Fruit fly (Drosophila melanogaster) whole organism, embryonic: ENCODE measurements around the gene Ac76E.

Source experiments
- Awh ChIP-seq: fragments of 200-800 bp; sonication (Bioruptor generic); IDR thresholded peaks from 2 replicates; pipeline ENCODE4, ENCODE4 v1.3.6; 2022; ENCODE audit warnings: missing biosample characterization, missing genetic modification characterization
- CG10147 ChIP-seq: fragments of 200-800 bp; sonication (Bioruptor generic); optimal IDR thresholded peaks from 2 replicates; lab custom pipeline; 2019; ENCODE audit warnings: missing biosample characterization, mild to moderate bottlenecking, missing genetic modification characterization, moderate library complexity
- CG1024 ChIP-seq: fragments of 200-800 bp; sonication (Bioruptor generic); IDR thresholded peaks from 2 replicates; pipeline ENCODE4 v1.3.6; 2022; ENCODE audit warnings: missing biosample characterization, missing genetic modification characterization
- CG10274 ChIP-seq: fragments of 200-800 bp; sonication (Bioruptor generic); optimal IDR thresholded peaks from 3 replicates; lab custom pipeline; 2017; ENCODE audit warnings: missing biosample characterization, mild to moderate bottlenecking, missing genetic modification characterization
- CG10565 ChIP-seq: fragments of 200-800 bp; sonication (Bioruptor generic); optimal IDR thresholded peaks from 3 replicates; lab custom pipeline; 2016; ENCODE audit warnings: missing biosample characterization, mild to moderate bottlenecking, missing genetic modification characterization
- CG10654 ChIP-seq: fragments of 200-800 bp; sonication (Bioruptor generic); optimal IDR thresholded peaks from 2 replicates; lab custom pipeline; 2016; ENCODE audit warnings: missing biosample characterization, missing genetic modification characterization
- CG10979 ChIP-seq: fragments of 200-800 bp; sonication (Bioruptor generic); optimal IDR thresholded peaks from 2 replicates; lab custom pipeline; 2018; ENCODE audit warnings: missing biosample characterization, mild to moderate bottlenecking, missing genetic modification characterization, moderate library complexity
- CG12299 ChIP-seq: fragments of 200-800 bp; sonication (Bioruptor generic); optimal IDR thresholded peaks from 2 replicates; lab custom pipeline; 2018; ENCODE audit warnings: missing biosample characterization, mild to moderate bottlenecking, missing genetic modification characterization
- CG12391 ChIP-seq: fragments of 200-800 bp; sonication (Bioruptor generic); optimal IDR thresholded peaks from 3 replicates; lab custom pipeline; 2018; ENCODE audit warnings: missing biosample characterization, mild to moderate bottlenecking, missing genetic modification characterization, moderate library complexity
- CG14441 ChIP-seq: fragments of 200-800 bp; sonication (Bioruptor generic); IDR thresholded peaks from 2 replicates; pipeline ENCODE4 v1.3.6; 2022; ENCODE audit warnings: missing biosample characterization, missing genetic modification characterization
- CG15601 ChIP-seq: fragments of 200-800 bp; sonication (Bioruptor generic); optimal IDR thresholded peaks from 3 replicates; lab custom pipeline; 2019; ENCODE audit warnings: missing biosample characterization, mild to moderate bottlenecking, missing genetic modification characterization, moderate library complexity
- CG17328 ChIP-seq: fragments of 200-800 bp; sonication (Bioruptor generic); IDR thresholded peaks from 2 replicates; pipeline ENCODE4 v1.3.6; 2022; ENCODE audit warnings: missing biosample characterization, missing genetic modification characterization
- CG17385 ChIP-seq: fragments of 200-800 bp; sonication (Bioruptor generic); optimal IDR thresholded peaks from 3 replicates; lab custom pipeline; 2018; ENCODE audit warnings: missing biosample characterization, mild to moderate bottlenecking, missing genetic modification characterization
- CG18599 ChIP-seq: fragments of 200-800 bp; sonication (Bioruptor generic); optimal IDR thresholded peaks from 3 replicates; lab custom pipeline; 2017; ENCODE audit warnings: missing biosample characterization, missing genetic modification characterization, mild to moderate bottlenecking, moderate library complexity, missing genetic modification reagents
- CG18764 ChIP-seq: fragments of 200-800 bp; sonication (Bioruptor generic); optimal IDR thresholded peaks from 3 replicates; lab custom pipeline; 2016; ENCODE audit warnings: missing biosample characterization, missing genetic modification characterization
- CG3838 ChIP-seq: fragments of 200-800 bp; sonication (Bioruptor generic); optimal IDR thresholded peaks from 3 replicates; lab custom pipeline; 2016; ENCODE audit warnings: missing biosample characterization, missing genetic modification characterization
- CG4360 ChIP-seq: fragments of 200-800 bp; sonication (Bioruptor generic); IDR thresholded peaks from 2 replicates; pipeline ENCODE4 v1.3.6; 2022; ENCODE audit warnings: missing biosample characterization, missing genetic modification characterization
- CG7928 ChIP-seq: fragments of 200-800 bp; sonication (Bioruptor generic); optimal IDR thresholded peaks from 2 replicates; lab custom pipeline; 2017; ENCODE audit warnings: missing biosample characterization, mild to moderate bottlenecking, missing genetic modification characterization
- CG9817 ChIP-seq: fragments of 200-800 bp; sonication (Bioruptor generic); optimal IDR thresholded peaks from 2 replicates; lab custom pipeline; 2018; ENCODE audit warnings: missing biosample characterization, mild to moderate bottlenecking, missing genetic modification characterization, moderate library complexity
- Chrac-16 ChIP-seq: fragments of 200-800 bp; sonication (Bioruptor generic); optimal IDR thresholded peaks from 3 replicates; lab custom pipeline; 2016; ENCODE audit warnings: missing biosample characterization, missing genetic modification characterization
- Dll ChIP-seq: fragments of 200-800 bp; sonication (Bioruptor generic); IDR thresholded peaks from 4 replicates; pipeline ENCODE4 v1.3.6; 2022; ENCODE audit warnings: missing biosample characterization, missing genetic modification characterization; ENCODE audit not compliant: partially characterized antibody
- Ets97D ChIP-seq: fragments of 200-800 bp; sonication (Bioruptor generic); optimal IDR thresholded peaks from 3 replicates; lab custom pipeline; 2016; ENCODE audit warnings: missing biosample characterization, missing genetic modification characterization
- HLH3B ChIP-seq: fragments of 200-800 bp; sonication (Bioruptor generic); IDR thresholded peaks from 2 replicates; pipeline ENCODE4 v1.3.6; 2022; ENCODE audit warnings: missing biosample characterization, missing genetic modification characterization
- Hand ChIP-seq: fragments of 200-800 bp; sonication (Bioruptor generic); optimal IDR thresholded peaks from 2 replicates; lab custom pipeline; 2017; ENCODE audit warnings: mild to moderate bottlenecking, missing biosample characterization, missing genetic modification reagents, missing genetic modification characterization
- Lim3 ChIP-seq: fragments of 200-800 bp; sonication (Bioruptor generic); IDR thresholded peaks from 2 replicates; pipeline ENCODE4 v1.3.6; 2022; ENCODE audit warnings: missing biosample characterization, missing genetic modification characterization
- MESR4 ChIP-seq: fragments of 200-800 bp; sonication (Bioruptor generic); optimal IDR thresholded peaks from 2 replicates; lab custom pipeline; 2018; ENCODE audit warnings: missing biosample characterization, mild to moderate bottlenecking, missing genetic modification characterization, moderate library complexity
- Six4 ChIP-seq: fragments of 200-800 bp; sonication (Bioruptor generic); optimal IDR thresholded peaks from 2 replicates; lab custom pipeline; 2016; ENCODE audit warnings: missing biosample characterization, missing genetic modification characterization
- Spps ChIP-seq: fragments of 200-800 bp; sonication (Bioruptor generic); optimal IDR thresholded peaks from 2 replicates; lab custom pipeline; 2018; ENCODE audit warnings: missing biosample characterization, mild to moderate bottlenecking, missing genetic modification characterization
- ara ChIP-seq: fragments of 200-800 bp; sonication (Bioruptor generic); IDR thresholded peaks from 2 replicates; pipeline ENCODE4 v1.3.6; 2022; ENCODE audit warnings: missing biosample characterization, missing genetic modification characterization
- bsh ChIP-seq, 2 experiments: fragments of 200-800 bp; sonication (Bioruptor generic); optimal IDR thresholded peaks; 2 replicates each; lab custom pipeline; 2017 to 2018; ENCODE audit warnings: mild to moderate bottlenecking in 2 of 2, missing biosample characterization in 2 of 2, missing genetic modification characterization in 2 of 2, moderate library complexity in 1 of 2
- crc ChIP-seq: fragments of 200-800 bp; sonication (Bioruptor generic); optimal IDR thresholded peaks from 2 replicates; lab custom pipeline; 2016; ENCODE audit warnings: missing biosample characterization, missing genetic modification characterization
- dimm ChIP-seq: fragments of 200-800 bp; sonication (Bioruptor generic); IDR thresholded peaks from 2 replicates; pipeline ENCODE4 v1.3.6; 2022; ENCODE audit warnings: missing biosample characterization, missing genetic modification characterization
- grau ChIP-seq: fragments of 200-800 bp; optimal IDR thresholded peaks from 3 replicates; lab custom pipeline; 2019; ENCODE audit warnings: missing biosample characterization, mild to moderate bottlenecking, missing genetic modification characterization, moderate library complexity
- gt ChIP-seq: fragments of 200-800 bp; sonication (Bioruptor generic); IDR thresholded peaks from 2 replicates; pipeline ENCODE4 v1.3.6; 2022; ENCODE audit warnings: missing biosample characterization, missing genetic modification characterization
- hb ChIP-seq: fragments of 200-800 bp; sonication (Bioruptor generic); IDR thresholded peaks from 3 replicates; pipeline ENCODE4 v1.3.6; 2022; ENCODE audit warnings: missing biosample characterization, missing genetic modification characterization; ENCODE audit not compliant: partially characterized antibody
- hbn ChIP-seq: fragments of 200-800 bp; sonication (Bioruptor generic); IDR thresholded peaks from 2 replicates; pipeline ENCODE4 v1.3.6; 2022; ENCODE audit warnings: missing biosample characterization, missing genetic modification characterization; ENCODE audit not compliant: partially characterized antibody
- kni ChIP-seq: fragments of 200-800 bp; sonication (Bioruptor generic); optimal IDR thresholded peaks from 3 replicates; lab custom pipeline; 2017; ENCODE audit warnings: mild to moderate bottlenecking, missing biosample characterization, missing genetic modification reagents, missing genetic modification characterization
- pzg ChIP-seq: fragments of 200-800 bp; sonication (Bioruptor generic); optimal IDR thresholded peaks from 3 replicates; lab custom pipeline; 2018; ENCODE audit warnings: missing biosample characterization, mild to moderate bottlenecking, missing genetic modification characterization, moderate library complexity
- ranshi ChIP-seq: fragments of 200-800 bp; sonication (Bioruptor generic); IDR thresholded peaks from 2 replicates; pipeline ENCODE4 v1.3.6; 2022; ENCODE audit warnings: missing biosample characterization, missing genetic modification characterization
- repo ChIP-seq: fragments of 200-800 bp; sonication (Bioruptor generic); optimal IDR thresholded peaks from 2 replicates; lab custom pipeline; 2016; ENCODE audit warnings: missing biosample characterization, missing genetic modification characterization
- sens-2 ChIP-seq: fragments of 200-800 bp; sonication (Bioruptor generic); IDR thresholded peaks from 2 replicates; pipeline ENCODE4 v1.3.6; 2022; ENCODE audit warnings: missing biosample characterization, missing genetic modification characterization
- sna ChIP-seq: fragments of 200-800 bp; sonication (Bioruptor generic); IDR thresholded peaks from 2 replicates; pipeline ENCODE4 v1.3.6; 2022; ENCODE audit warnings: missing biosample characterization, missing genetic modification characterization; ENCODE audit not compliant: partially characterized antibody
- tio ChIP-seq: fragments of 200-800 bp; sonication (Bioruptor generic); optimal IDR thresholded peaks from 2 replicates; lab custom pipeline; 2017; ENCODE audit warnings: missing biosample characterization, missing genetic modification characterization, inconsistent platforms
- trh ChIP-seq: fragments of 200-800 bp; sonication (Bioruptor generic); optimal IDR thresholded peaks from 2 replicates; lab custom pipeline; 2016; ENCODE audit warnings: missing biosample characterization, missing genetic modification characterization
- wek ChIP-seq: fragments of 200-800 bp; sonication (Bioruptor generic); optimal IDR thresholded peaks from 3 replicates; lab custom pipeline; 2018; ENCODE audit warnings: missing biosample characterization, mild to moderate bottlenecking, missing genetic modification characterization, moderate library complexity
- zfh1 ChIP-seq: fragments of 200-800 bp; sonication (Bioruptor generic); IDR thresholded peaks from 3 replicates; pipeline ENCODE4 v1.3.6; 2022; ENCODE audit warnings: missing biosample characterization, missing genetic modification characterization

Gene Ac76E

dm6 chr3L:20000878-20001640 is 62.0 kb downstream of the Ac76E start (continued):
- TF ChIP-seq CG3838 (GFP tag; lab: Kevin White, UChicago) (no peak), sna (GFP tag; lab: Robert Waterston, UW) (no peak), crc (GFP tag; lab: Kevin White, UChicago) (no peak), Awh (no peak), pzg (GFP tag; lab: Kevin White, UChicago) (peak; percentile 44), CG15601 (tag; lab: Kevin White, UChicago) (no peak), CG18599 (GFP tag; lab: Kevin White, UChicago) (no peak), Six4 (no peak), dimm (GFP tag; lab: Robert Waterston, UW) (no peak), wek (GFP tag; lab: Kevin White, UChicago) (no peak), CG1024 (GFP tag; lab: Robert Waterston, UW) (peak; percentile 92)

dm6 chr3L:20002482-20003234 is 63.6 kb downstream of the Ac76E start, which contains the start of gene CG7668:
TSS of gene CG7668 (plus strand) at chr3L:20002736.
- TF ChIP-seq Spps (tag; lab: Kevin White, UChicago) (peak; percentile 82), kni (peak; percentile 77), repo (GFP tag; lab: Kevin White, UChicago) (peak; percentile 73), ranshi (GFP tag; lab: Robert Waterston, UW) (peak; percentile 91; the same call in 1 of the 2 replicates), CG7928 (GFP tag; lab: Kevin White, UChicago) (peak; percentile 50), CG10565 (GFP tag; lab: Kevin White, UChicago) (peak; percentile 53), trh (GFP tag; lab: Kevin White, UChicago) (peak; percentile 82), CG18764 (GFP tag; lab: Kevin White, UChicago) (peak; percentile 86), zfh1 (GFP tag; lab: Robert Waterston, UW) (peak; percentile 94), CG14441 (peak; percentile 91), MESR4 (GFP tag; lab: Kevin White, UChicago) (peak; percentile 67), CG17385 (GFP tag; lab: Kevin White, UChicago) (peak; percentile 84), Lim3 (GFP tag; lab: Robert Waterston, UW) (no peak; the same call in 1 of the 2 replicates), CG12299 (tag; lab: Kevin White, UChicago) (peak; percentile 88), ara (no peak; the same call in 1 of the 2 replicates), hbn (no peak), Ets97D (GFP tag; lab: Kevin White, UChicago) (peak; percentile 81), CG17328 (GFP tag; lab: Robert Waterston, UW) (peak; percentile 93), wek (GFP tag; lab: Kevin White, UChicago) (peak; percentile 98), bsh (GFP tag; optimal IDR thresholded peaks at IDR 0.05; lab: Kevin White, UChicago) (peak; percentile 50 to 92), Hand (GFP tag; lab: Kevin White, UChicago) (peak; percentile 70), Dll (GFP tag; lab: Robert Waterston, UW) (peak; percentile 33; the same call in 1 of the 4 replicates), HLH3B (GFP tag; lab: Robert Waterston, UW) (peak; percentile 89; the same call in 1 of the 2 replicates), hb (GFP tag; lab: Robert Waterston, UW) (no peak), CG12391 (peak; percentile 96), CG9817 (peak; percentile 88), tio (GFP tag; lab: Kevin White, UChicago) (peak; percentile 82), CG4360 (GFP tag; lab: Robert Waterston, UW) (peak; percentile 64), CG10654 (peak; percentile 84), CG10979 (tag; lab: Kevin White, UChicago) (peak; percentile 91), grau (peak; percentile 91), gt (GFP tag; lab: Robert Waterston, UW) (no peak), sens-2 (GFP tag; lab: Robert Waterston, UW) (peak; percentile 88), CG10274 (GFP tag; lab: Kevin White, UChicago) (peak; percentile 47), Chrac-16 (GFP tag; lab: Kevin White, UChicago) (peak; percentile 83), CG10147 (peak; percentile 86)
